Worm (Caenorhabditis elegans): ENCODE results near the gene Y54F10AR.1.

Gene Y54F10AR.1

ce11 chrIII:2561410-2561809 is 14.1 kb downstream of the Y54F10AR.1 start, which contains the start of gene nhr-239:
Gene nhr-239, plus strand, starts transcription at chrIII:2561710.
- TF ChIP-seq nhr-19 (GFP tag; conservative IDR thresholded peaks at IDR 0.05) (no peak), elt-3 (tag; optimal IDR thresholded peaks at IDR 0.05) (no peak), nhr-71 (tag; optimal IDR thresholded peaks at IDR 0.05) (no peak), lin-35 (GFP tag; optimal IDR thresholded peaks at IDR 0.05) (no peak), nhr-28 (tag; optimal IDR thresholded peaks at IDR 0.05) (no peak), efl-1 (optimal IDR thresholded peaks at IDR 0.05) (no peak), efl-1 (GFP tag; optimal IDR thresholded peaks at IDR 0.05 in 1 of 2) (no peak), C34B4.2 (tag; optimal IDR thresholded peaks at IDR 0.05) (no peak), ceh-8 (GFP tag; optimal IDR thresholded peaks at IDR 0.05) (no peak), dsc-1 (tag; optimal IDR thresholded peaks at IDR 0.05) (no peak), lir-3 (tag; optimal IDR thresholded peaks at IDR 0.05; ENCODE audit: poor library complexity) (no peak), fkh-8 (tag; optimal IDR thresholded peaks at IDR 0.05) (no peak), unc-62 (GFP tag; optimal IDR thresholded peaks at IDR 0.05) (no peak)

ce11 chrIII:2560763-2561162 is 14.7 kb downstream of the Y54F10AR.1 start:
- no peak for TF ChIP-seq unc-98 (GFP tag; IDR thresholded peaks at IDR 0.05)
- TF ChIP-seq nhr-47 (tag; optimal IDR thresholded peaks at IDR 0.05), result no peak
- no peak for TF ChIP-seq nhr-237 (tag; optimal IDR thresholded peaks at IDR 0.05)
- no peak for TF ChIP-seq jun-1 (tag; optimal IDR thresholded peaks at IDR 0.05)
- TF ChIP-seq lin-15B (tag; optimal IDR thresholded peaks at IDR 0.05), result no peak
- no peak for TF ChIP-seq lin-35 (GFP tag; optimal IDR thresholded peaks at IDR 0.05)
- TF ChIP-seq fkh-8 (tag; optimal IDR thresholded peaks at IDR 0.05), result no peak
- TF ChIP-seq isw-1 (GFP tag; IDR thresholded peaks at IDR 0.05), result no peak
- no peak for TF ChIP-seq mep-1 (tag; optimal IDR thresholded peaks at IDR 0.05)
- no peak for TF ChIP-seq xbp-1 (tag; optimal IDR thresholded peaks at IDR 0.05)
- no peak for TF ChIP-seq vab-15 (tag; optimal IDR thresholded peaks at IDR 0.05)
- TF ChIP-seq nhr-28 (tag; optimal IDR thresholded peaks at IDR 0.05), result no peak
- TF ChIP-seq lin-39 (tag; optimal IDR thresholded peaks at IDR 0.05), result no peak
- TF ChIP-seq tlp-1 (tag; optimal IDR thresholded peaks at IDR 0.05), result no peak
- TF ChIP-seq snpc-4 (tag; optimal IDR thresholded peaks at IDR 0.05), result no peak
- TF ChIP-seq egl-27 (tag; optimal IDR thresholded peaks at IDR 0.05), result no peak
- no peak for TF ChIP-seq dsc-1 (tag; optimal IDR thresholded peaks at IDR 0.05)
- TF ChIP-seq zag-1 (tag; optimal IDR thresholded peaks at IDR 0.05), result no peak

ce11 chrIII:2553579-2553978 is 21.9 kb downstream of the Y54F10AR.1 start:
- TF ChIP-seq pax-3 (tag; optimal IDR thresholded peaks at IDR 0.05) (no peak), lin-14 (GFP tag; optimal IDR thresholded peaks at IDR 0.05) (peak; percentile 54), ceh-8 (GFP tag; optimal IDR thresholded peaks at IDR 0.05) (no peak), nhr-12 (tag; optimal IDR thresholded peaks at IDR 0.05) (no peak), lin-35 (GFP tag; optimal IDR thresholded peaks at IDR 0.05) (no peak), sptf-1 (tag; optimal IDR thresholded peaks at IDR 0.05) (no peak)

- TF ChIP-seq ces-1 (GFP tag; optimal IDR thresholded peaks at IDR 0.05) (peak; percentile 15), lin-14 (GFP tag; optimal IDR thresholded peaks at IDR 0.05) (peak; percentile 69), pax-3 (tag; optimal IDR thresholded peaks at IDR 0.05) (no peak), C04F5.9 (tag; optimal IDR thresholded peaks at IDR 0.05) (no peak), jun-1 (tag; optimal IDR thresholded peaks at IDR 0.05) (no peak), mab-9 (GFP tag; IDR thresholded peaks at IDR 0.05) (no peak), tbx-2 (tag; optimal IDR thresholded peaks at IDR 0.05) (no peak), dsc-1 (tag; optimal IDR thresholded peaks at IDR 0.05) (peak; percentile 2), unc-98 (GFP tag; IDR thresholded peaks at IDR 0.05) (no peak), nhr-11 (tag; optimal IDR thresholded peaks at IDR 0.05) (no peak), nhr-77 (tag; optimal IDR thresholded peaks at IDR 0.05) (no peak), pqm-1 (tag; optimal IDR thresholded peaks at IDR 0.05) (no peak), hlh-4 (tag; optimal IDR thresholded peaks at IDR 0.05) (no peak), alr-1 (tag; optimal IDR thresholded peaks at IDR 0.05; ENCODE audit: borderline replicate concordance) (no peak), nhr-85 (tag) (peak; percentile 8), zag-1 (tag; optimal IDR thresholded peaks at IDR 0.05) (no peak), xbp-1 (tag; optimal IDR thresholded peaks at IDR 0.05) (no peak), fkh-10 (GFP tag; optimal IDR thresholded peaks at IDR 0.05) (no peak)
These were observed 23.1 kb downstream of the Y54F10AR.1 start for ce11 chrIII:2552382-2552781.

Data from whole organism, L1 larva.